Fruit fly (Drosophila melanogaster): Measurements from ENCODE around the gene TkR99D.
A peak's percentile ranks its signal among the peaks of the same experiment; 100 is the strongest.

TkR99D gene

dm6 chr3R:30014977-30015514 lies 45.8 kb upstream of the TkR99D start, which contains the start of gene CG7920 (continued):
- TF ChIP-seq CG16815 (GFP tag; optimal IDR thresholded peaks at IDR 0.05) (no peak), Sox102F (GFP tag; optimal IDR thresholded peaks at IDR 0.05) (no peak), CG1832 (GFP tag; optimal IDR thresholded peaks at IDR 0.05) (no peak), CG8359 (GFP tag; optimal IDR thresholded peaks at IDR 0.05; ENCODE audit: borderline replicate concordance) (no peak), BEAF-32 (GFP tag; optimal IDR thresholded peaks at IDR 0.05) (peak; percentile 87), pita (GFP tag; optimal IDR thresholded peaks at IDR 0.05) (no peak), NfI (GFP tag; optimal IDR thresholded peaks at IDR 0.05) (peak; percentile 25), D19B (GFP tag; optimal IDR thresholded peaks at IDR 0.05) (no peak), CG15269 (tag; optimal IDR thresholded peaks at IDR 0.05) (peak; percentile 10), CG11696 (GFP tag; IDR thresholded peaks at IDR 0.05) (no peak), CG31441 (GFP tag; IDR thresholded peaks at IDR 0.05) (0 out of 2 replicates have a peak, but pooled peaks have one; percentile 8), unc-4 (GFP tag; IDR thresholded peaks at IDR 0.05; ENCODE audit: partially characterized antibody) (peak; percentile 83), CG10565 (GFP tag; optimal IDR thresholded peaks at IDR 0.05) (no peak), CG31388 (GFP tag; optimal IDR thresholded peaks at IDR 0.05) (no peak), fu2 (GFP tag; optimal IDR thresholded peaks at IDR 0.05) (no peak), kni (GFP tag; optimal IDR thresholded peaks at IDR 0.05) (no peak), CG2116 (GFP tag; optimal IDR thresholded peaks at IDR 0.05) (peak; percentile 75), sob (GFP tag; IDR thresholded peaks at IDR 0.05) (peak; percentile 42; the same call in 1 of the 2 replicates), lab (GFP tag; optimal IDR thresholded peaks at IDR 0.05) (peak; percentile 49), CG14050 (GFP tag; IDR thresholded peaks at IDR 0.05) (no peak), C15 (GFP tag; IDR thresholded peaks at IDR 0.05) (no peak), Sin3A (optimal IDR thresholded peaks at IDR 0.05) (peak; percentile 71), CG7928 (GFP tag; optimal IDR thresholded peaks at IDR 0.05) (no peak), CG1602 (GFP tag; optimal IDR thresholded peaks at IDR 0.05) (no peak), Lhr (GFP tag; optimal IDR thresholded peaks at IDR 0.05) (peak; percentile 30), exex (tag; optimal IDR thresholded peaks at IDR 0.05) (no peak), Hey (tag; optimal IDR thresholded peaks at IDR 0.05) (no peak), NC2β (GFP tag; optimal IDR thresholded peaks at IDR 0.05) (no peak), CG7745 (tag; optimal IDR thresholded peaks at IDR 0.05) (no peak), Hsf (GFP tag; optimal IDR thresholded peaks at IDR 0.05) (no peak), Xrp1 (GFP tag; IDR thresholded peaks at IDR 0.05) (no peak), CG17802 (tag; optimal IDR thresholded peaks at IDR 0.05) (no peak), Ets97D (GFP tag; optimal IDR thresholded peaks at IDR 0.05) (no peak), pfk (GFP tag; optimal IDR thresholded peaks at IDR 0.05) (no peak), CG11398 (GFP tag; optimal IDR thresholded peaks at IDR 0.05) (no peak), CG6683 (GFP tag; optimal IDR thresholded peaks at IDR 0.05) (no peak), so (GFP tag; IDR thresholded peaks at IDR 0.05) (no peak), chif (GFP tag; optimal IDR thresholded peaks at IDR 0.05) (no peak), Ssrp (tag; optimal IDR thresholded peaks at IDR 0.05) (no peak), al (GFP tag; IDR thresholded peaks at IDR 0.05) (no peak), Dref (GFP tag; IDR thresholded peaks at IDR 0.05) (peak; percentile 91), CG9437 (GFP tag; optimal IDR thresholded peaks at IDR 0.05) (no peak), nerfin-2 (GFP tag; IDR thresholded peaks at IDR 0.05; ENCODE audit: partially characterized antibody) (peak; percentile 55), CG6854 (GFP tag; optimal IDR thresholded peaks at IDR 0.05) (peak; percentile 43), CG17912 (GFP tag; optimal IDR thresholded peaks at IDR 0.05) (no peak), sc (optimal IDR thresholded peaks at IDR 0.05) (no peak), sc (GFP tag; optimal IDR thresholded peaks at IDR 0.05) (no peak), CG5180 (GFP tag; optimal IDR thresholded peaks at IDR 0.05) (no peak), sens (GFP tag) (no peak), MTF-1 (GFP tag; optimal IDR thresholded peaks at IDR 0.05; ENCODE audit: borderline replicate concordance) (no peak), Six4 (GFP tag; optimal IDR thresholded peaks at IDR 0.05) (no peak)
